Worm (Caenorhabditis elegans): Measurements from ENCODE around the gene tag-115.

ce11 chrIV:13221657-13222056 is 17.6 kb downstream of the tag-115 start, which contains the start of gene C48D1.5:
- no peak for TF ChIP-seq pha-4 (GFP tag; IDR thresholded peaks at IDR 0.05)
- TF ChIP-seq pha-4 (tag; optimal IDR thresholded peaks at IDR 0.05) = no peak
- no peak for TF ChIP-seq ztf-7 (tag; optimal IDR thresholded peaks at IDR 0.05)
- TF ChIP-seq hlh-30 (tag; optimal IDR thresholded peaks at IDR 0.05; ENCODE audit: insufficient read depth) = no peak
- no peak for TF ChIP-seq ztf-11 (tag; optimal IDR thresholded peaks at IDR 0.05)
- TF ChIP-seq lsy-2 (tag; optimal IDR thresholded peaks at IDR 0.05) = no peak
- no peak for TF ChIP-seq nhr-10 (tag; optimal IDR thresholded peaks at IDR 0.05)
- TF ChIP-seq ceh-20 (GFP tag; IDR thresholded peaks at IDR 0.05) = no peak
- no peak for TF ChIP-seq saeg-2 (GFP tag; IDR thresholded peaks at IDR 0.05)

Measured in whole organism, L4 larva.